Worm (Caenorhabditis elegans) whole organism, mixed stage, embryonic: ENCODE measurements around the gene mig-14.

ENCODE experiments used
- M03D4.4 ChIP-seq: sonication (generic microtip); optimal IDR thresholded peaks from 2 replicates; lab custom pipeline; 2017; ENCODE audit warnings: mild to moderate bottlenecking, missing genetic modification characterization, missing compliant biosample characterization
- blmp-1 ChIP-seq: fragments of 150-350 bp; optimal IDR thresholded peaks from 2 replicates; lab custom pipeline; 2014; ENCODE audit warnings: missing biosample characterization, missing genetic modification characterization
- ceh-39 ChIP-seq: fragments of 150-350 bp; optimal IDR thresholded peaks from 2 replicates; lab custom pipeline; 2014; ENCODE audit warnings: missing biosample characterization, missing genetic modification characterization
- ceh-83 ChIP-seq: fragments of 200-800 bp; sonication (Bioruptor generic); optimal IDR thresholded peaks from 2 replicates; lab custom pipeline; 2018; ENCODE audit warnings: mild to moderate bottlenecking, missing genetic modification characterization, missing compliant biosample characterization
- ces-1 ChIP-seq: fragments of 150-350 bp; optimal IDR thresholded peaks from 2 replicates; lab custom pipeline; 2014; ENCODE audit warnings: missing biosample characterization, missing genetic modification reagents, missing genetic modification characterization
- cnd-1 ChIP-seq: fragments of 200-800 bp; sonication (Bioruptor generic); optimal IDR thresholded peaks from 2 replicates; lab custom pipeline; 2018; ENCODE audit warnings: mild to moderate bottlenecking, missing genetic modification characterization, missing compliant biosample characterization
- drap-1 ChIP-seq: fragments of 200-800 bp; sonication (Bioruptor generic); optimal IDR thresholded peaks from 3 replicates; lab custom pipeline; 2018; ENCODE audit warnings: mild to moderate bottlenecking, missing genetic modification characterization, missing compliant biosample characterization
- elt-1 ChIP-seq: sonication (generic microtip); optimal IDR thresholded peaks from 2 replicates; lab custom pipeline; 2017; ENCODE audit warnings: missing genetic modification characterization, mild to moderate bottlenecking, missing compliant biosample characterization, antibody characterized with exemption, moderate library complexity, borderline replicate concordance; ENCODE audit not compliant: insufficient read depth
- elt-3 ChIP-seq: fragments of 150-350 bp; optimal IDR thresholded peaks from 2 replicates; lab custom pipeline; 2014; ENCODE audit warnings: missing biosample characterization, missing genetic modification characterization
- flh-1 ChIP-seq: fragments of 200-800 bp; sonication (Bioruptor generic); optimal IDR thresholded peaks from 2 replicates; lab custom pipeline; 2018; ENCODE audit warnings: mild to moderate bottlenecking, missing genetic modification characterization, moderate library complexity, missing compliant biosample characterization
- ham-2 ChIP-seq: fragments of 200-800 bp; sonication (Bioruptor generic); optimal IDR thresholded peaks from 2 replicates; lab custom pipeline; 2018; ENCODE audit warnings: mild to moderate bottlenecking, missing genetic modification characterization, missing compliant biosample characterization
- hlh-1 ChIP-seq: fragments of 150-350 bp; optimal IDR thresholded peaks from 2 replicates; lab custom pipeline; 2014; ENCODE audit warnings: missing biosample characterization, missing genetic modification reagents, missing genetic modification characterization
- lin-13 ChIP-seq: fragments of 150-350 bp; optimal IDR thresholded peaks from 2 replicates; lab custom pipeline; 2014; ENCODE audit warnings: missing biosample characterization, missing genetic modification characterization
- lin-32 ChIP-seq: fragments of 200-800 bp; sonication (Bioruptor generic); optimal IDR thresholded peaks from 2 replicates; lab custom pipeline; 2018; ENCODE audit warnings: mild to moderate bottlenecking, missing genetic modification characterization, missing compliant biosample characterization
- lsy-2 ChIP-seq: fragments of 150-350 bp; optimal IDR thresholded peaks from 2 replicates; lab custom pipeline; 2014; ENCODE audit warnings: missing biosample characterization, missing genetic modification characterization
- mab-5 ChIP-seq: fragments of 150-350 bp; optimal IDR thresholded peaks from 2 replicates; lab custom pipeline; 2014; ENCODE audit warnings: missing biosample characterization, missing genetic modification characterization
- mep-1 ChIP-seq: fragments of 150-350 bp; optimal IDR thresholded peaks from 2 replicates; lab custom pipeline; 2017; ENCODE audit warnings: missing biosample characterization, missing genetic modification reagents, missing genetic modification characterization, inconsistent platforms
- mls-2 ChIP-seq: sonication (generic microtip); optimal IDR thresholded peaks from 2 replicates; lab custom pipeline; 2016; ENCODE audit warnings: mild to moderate bottlenecking, missing genetic modification characterization, moderate library complexity, missing compliant biosample characterization
- nhr-12 ChIP-seq: fragments of 150-350 bp; optimal IDR thresholded peaks from 2 replicates; lab custom pipeline; 2014; ENCODE audit warnings: missing biosample characterization, missing genetic modification characterization
- nhr-2 ChIP-seq: fragments of 150-350 bp; optimal IDR thresholded peaks from 2 replicates; lab custom pipeline; 2014; ENCODE audit warnings: missing biosample characterization, missing genetic modification characterization
- nhr-237 ChIP-seq: fragments of 150-350 bp; optimal IDR thresholded peaks from 2 replicates; lab custom pipeline; 2014; ENCODE audit warnings: missing biosample characterization, missing genetic modification characterization
- nhr-28 ChIP-seq: fragments of 150-350 bp; optimal IDR thresholded peaks from 2 replicates; lab custom pipeline; 2014; ENCODE audit warnings: missing biosample characterization, missing genetic modification characterization
- nhr-76 ChIP-seq: sonication (generic microtip); optimal IDR thresholded peaks from 2 replicates; lab custom pipeline; 2017; ENCODE audit warnings: missing biosample characterization, missing genetic modification characterization
- pha-4 ChIP-seq: fragments of 150-350 bp; optimal IDR thresholded peaks from 2 replicates; lab custom pipeline; 2018; ENCODE audit warnings: missing biosample characterization, missing genetic modification reagents, missing genetic modification characterization
- sem-2 ChIP-seq: fragments of 200-800 bp; sonication (Bioruptor generic); optimal IDR thresholded peaks from 2 replicates; lab custom pipeline; 2018; ENCODE audit warnings: mild to moderate bottlenecking, missing genetic modification characterization, missing compliant biosample characterization
- sptf-1 ChIP-seq: sonication (generic microtip); optimal IDR thresholded peaks from 2 replicates; lab custom pipeline; 2017; ENCODE audit warnings: mild to moderate bottlenecking, missing genetic modification characterization, moderate library complexity, missing compliant biosample characterization
- tbx-8 ChIP-seq: fragments of 200-800 bp; sonication (Bioruptor generic); optimal IDR thresholded peaks from 2 replicates; lab custom pipeline; 2018; ENCODE audit warnings: mild to moderate bottlenecking, missing genetic modification characterization, moderate library complexity, missing compliant biosample characterization
- unc-120 ChIP-seq: sonication (generic microtip); optimal IDR thresholded peaks from 2 replicates; lab custom pipeline; 2017; ENCODE audit warnings: missing genetic modification characterization, missing compliant biosample characterization; ENCODE audit not compliant: poor library complexity, severe bottlenecking
- unc-39 ChIP-seq: fragments of 150-350 bp; optimal IDR thresholded peaks from 2 replicates; lab custom pipeline; 2014; ENCODE audit warnings: missing biosample characterization, missing genetic modification characterization
- unc-62 ChIP-seq: fragments of 150-350 bp; optimal IDR thresholded peaks from 2 replicates; lab custom pipeline; 2014; ENCODE audit warnings: missing biosample characterization, missing genetic modification reagents, missing genetic modification characterization
- ztf-11 ChIP-seq: fragments of 150-350 bp; optimal IDR thresholded peaks from 2 replicates; lab custom pipeline; 2014; ENCODE audit warnings: missing biosample characterization, missing genetic modification characterization

Gene mig-14

ce11 chrII:13790701-13791100 lies 49.2 kb downstream of the mig-14 start:
- TF ChIP-seq mls-2 (peak; percentile 31), sptf-1 (tag; lab: Kevin White, UChicago) (peak; percentile 25)

ce11 chrII:13791570-13792279 lies 50.2 kb downstream of the mig-14 start, which contains the start of gene ZK131.11:
ZK131.11 (plus strand) TSS chrII:13792229.
- TF ChIP-seq nhr-76 (tag; lab: Kevin White, UChicago) = no peak
- no peak for TF ChIP-seq cnd-1
- no peak for TF ChIP-seq nhr-28 (tag; lab: Kevin White, UChicago)
- no peak for TF ChIP-seq elt-3
- TF ChIP-seq elt-1 = no peak
- TF ChIP-seq mab-5 (tag; lab: Kevin White, UChicago) = no peak
- no peak for TF ChIP-seq drap-1 (GFP tag; lab: Kevin White, UChicago)
- TF ChIP-seq sem-2 (GFP tag; lab: Kevin White, UChicago) = no peak
- no peak for TF ChIP-seq sptf-1 (tag; lab: Kevin White, UChicago)
- no peak for TF ChIP-seq pha-4 (tag; lab: Kevin White, UChicago)
- no peak for TF ChIP-seq blmp-1 (tag; lab: Kevin White, UChicago)
- no peak for TF ChIP-seq nhr-2 (tag; lab: Kevin White, UChicago)
- TF ChIP-seq hlh-1 = no peak
- TF ChIP-seq ces-1 (GFP tag; lab: Kevin White, UChicago) = no peak
- TF ChIP-seq ztf-11 (tag; lab: Kevin White, UChicago) = no peak
- TF ChIP-seq lsy-2 (tag; lab: Kevin White, UChicago) = no peak
- no peak for TF ChIP-seq mep-1
- no peak for TF ChIP-seq nhr-237 (tag; lab: Kevin White, UChicago)
- TF ChIP-seq lin-32 (GFP tag; lab: Kevin White, UChicago) = no peak
- no peak for TF ChIP-seq ham-2 (GFP tag; lab: Kevin White, UChicago)

- no peak for TF ChIP-seq nhr-2 (tag; lab: Kevin White, UChicago)
- no peak for TF ChIP-seq blmp-1 (tag; lab: Kevin White, UChicago)
- TF ChIP-seq flh-1 (GFP tag; lab: Kevin White, UChicago) = no peak
- no peak for TF ChIP-seq unc-62 (GFP tag; lab: Kevin White, UChicago)
- no peak for TF ChIP-seq hlh-1
Measured at ce11 chrII:13795160-13795559, 53.6 kb downstream of the mig-14 start.

- TF ChIP-seq nhr-12 (tag; lab: Kevin White, UChicago) = no peak
- no peak for TF ChIP-seq nhr-76 (tag; lab: Kevin White, UChicago)
- TF ChIP-seq ceh-83 (GFP tag; lab: Kevin White, UChicago) = no peak
- TF ChIP-seq unc-39 (tag; lab: Kevin White, UChicago) = no peak
- peak; percentile 8 for TF ChIP-seq ham-2 (GFP tag; lab: Kevin White, UChicago)
- TF ChIP-seq nhr-2 (tag; lab: Kevin White, UChicago) = no peak
- TF ChIP-seq drap-1 (GFP tag; lab: Kevin White, UChicago) = no peak
- TF ChIP-seq tbx-8 (GFP tag; lab: Kevin White, UChicago) = no peak
- TF ChIP-seq sem-2 (GFP tag; lab: Kevin White, UChicago) = no peak
- TF ChIP-seq ces-1 (GFP tag; lab: Kevin White, UChicago) = no peak
- no peak for TF ChIP-seq unc-120
- no peak for TF ChIP-seq ceh-39 (tag; lab: Kevin White, UChicago)
- no peak for TF ChIP-seq mls-2
- TF ChIP-seq lin-13 = no peak
- TF ChIP-seq sptf-1 (tag; lab: Kevin White, UChicago) = peak; percentile 39
- TF ChIP-seq M03D4.4 (tag; lab: Kevin White, UChicago) = no peak
- no peak for TF ChIP-seq lin-32 (GFP tag; lab: Kevin White, UChicago)
Measured at ce11 chrII:13796312-13796711, 54.8 kb downstream of the mig-14 start.
